Worm (Caenorhabditis elegans) whole organism, L2 larva: ENCODE results near the gene col-141.

Experiments used
- C34F6.9 ChIP-seq: fragments of 150-350 bp; optimal IDR thresholded peaks from 2 replicates; lab custom pipeline; 2014; ENCODE audit warnings: missing biosample characterization, missing genetic modification characterization
- ceh-82 ChIP-seq: fragments of 150-350 bp; optimal IDR thresholded peaks from 2 replicates; lab custom pipeline; 2014; ENCODE audit warnings: missing biosample characterization, missing genetic modification characterization
- lin-39 ChIP-seq: fragments of 150-350 bp; optimal IDR thresholded peaks from 2 replicates; lab custom pipeline; 2014; ENCODE audit warnings: missing biosample characterization, missing genetic modification reagents, missing genetic modification characterization
- lsy-2 ChIP-seq, 2 experiments: fragments of 150-350 bp in 1 of 2; sonication (generic microtip) in 1 of 2; optimal IDR thresholded peaks; 2 replicates each; lab custom pipeline; 2014 to 2017; ENCODE audit warnings: missing biosample characterization in 2 of 2, missing genetic modification characterization in 2 of 2
- mdl-1 ChIP-seq, 2 experiments: fragments of 150-350 bp in 1 of 2; sonication (generic microtip) in 1 of 2; optimal IDR thresholded peaks; 2 replicates each; lab custom pipeline; 2017; ENCODE audit warnings: missing biosample characterization in 2 of 2, missing genetic modification characterization in 2 of 2
- unc-62 ChIP-seq: fragments of 150-350 bp; optimal IDR thresholded peaks from 2 replicates; lab custom pipeline; 2014; ENCODE audit warnings: missing biosample characterization, missing genetic modification reagents, missing genetic modification characterization

- TF ChIP-seq lsy-2 (tag; optimal IDR thresholded peaks at IDR 0.05; lab: Kevin White, UChicago): no peak
- no peak for TF ChIP-seq lin-39 (tag; lab: Kevin White, UChicago)
- no peak for TF ChIP-seq mdl-1 (tag; optimal IDR thresholded peaks at IDR 0.05; lab: Kevin White, UChicago)
- no peak for TF ChIP-seq unc-62 (GFP tag; lab: Kevin White, UChicago)
- TF ChIP-seq C34F6.9 (tag; lab: Kevin White, UChicago): no peak
- TF ChIP-seq ceh-82 (tag; lab: Kevin White, UChicago): no peak
These were observed 8.0 kb upstream of the col-141 start, which contains the start of gene T15B7.8 for ce11 chrV:6821509-6821908.
